Worm (Caenorhabditis elegans) whole organism, late embryonic: Measurements from ENCODE around the gene T28C6.8.

Experiments
- F13H6.1 ChIP-seq: sonication (generic microtip); optimal IDR thresholded peaks from 2 replicates; lab custom pipeline; 2016; ENCODE audit warnings: missing genetic modification characterization, missing compliant biosample characterization
- ama-1 ChIP-seq: fragments of 150-350 bp; optimal IDR thresholded peaks from 2 replicates; lab custom pipeline; 2014
- ceh-31 ChIP-seq: sonication (generic microtip); optimal IDR thresholded peaks from 2 replicates; lab custom pipeline; 2016; ENCODE audit warnings: missing genetic modification characterization, missing compliant biosample characterization
- ceh-34 ChIP-seq: sonication (generic microtip); optimal IDR thresholded peaks from 2 replicates; lab custom pipeline; 2016; ENCODE audit warnings: mild to moderate bottlenecking, missing genetic modification characterization, missing compliant biosample characterization
- elt-4 ChIP-seq: sonication (generic microtip); optimal IDR thresholded peaks from 2 replicates; lab custom pipeline; 2016; ENCODE audit warnings: missing genetic modification characterization, missing compliant biosample characterization
- fax-1 ChIP-seq: sonication (generic microtip); optimal IDR thresholded peaks from 2 replicates; lab custom pipeline; 2016; ENCODE audit warnings: missing genotype, missing genetic modification characterization, missing compliant biosample characterization
- fkh-10 ChIP-seq: fragments of 150-350 bp; optimal IDR thresholded peaks from 2 replicates; lab custom pipeline; 2014; ENCODE audit warnings: missing biosample characterization, missing genetic modification reagents, missing genetic modification characterization
- gmeb-2 ChIP-seq: sonication (generic microtip); optimal IDR thresholded peaks from 2 replicates; lab custom pipeline; 2016; ENCODE audit warnings: missing genetic modification characterization, inconsistent platforms, missing compliant biosample characterization
- hlh-30 ChIP-seq: sonication (generic microtip); optimal IDR thresholded peaks from 2 replicates; lab custom pipeline; 2017; ENCODE audit warnings: antibody characterized with exemption, missing genetic modification characterization, missing compliant biosample characterization; ENCODE audit not compliant: insufficient read depth
- hlh-8 ChIP-seq: sonication (generic microtip); optimal IDR thresholded peaks from 2 replicates; lab custom pipeline; 2016; ENCODE audit warnings: missing genotype, missing genetic modification characterization, missing compliant biosample characterization
- pha-4 ChIP-seq: fragments of 150-350 bp; optimal IDR thresholded peaks from 2 replicates; lab custom pipeline; 2018; ENCODE audit warnings: missing biosample characterization, missing genetic modification reagents, missing genetic modification characterization
- pqm-1 ChIP-seq: sonication (generic microtip); optimal IDR thresholded peaks from 2 replicates; lab custom pipeline; 2016; ENCODE audit warnings: missing genetic modification characterization, missing compliant biosample characterization
- unc-86 ChIP-seq: sonication (generic microtip); optimal IDR thresholded peaks from 2 replicates; lab custom pipeline; 2016; ENCODE audit warnings: missing genetic modification characterization, missing compliant biosample characterization

DNA sequence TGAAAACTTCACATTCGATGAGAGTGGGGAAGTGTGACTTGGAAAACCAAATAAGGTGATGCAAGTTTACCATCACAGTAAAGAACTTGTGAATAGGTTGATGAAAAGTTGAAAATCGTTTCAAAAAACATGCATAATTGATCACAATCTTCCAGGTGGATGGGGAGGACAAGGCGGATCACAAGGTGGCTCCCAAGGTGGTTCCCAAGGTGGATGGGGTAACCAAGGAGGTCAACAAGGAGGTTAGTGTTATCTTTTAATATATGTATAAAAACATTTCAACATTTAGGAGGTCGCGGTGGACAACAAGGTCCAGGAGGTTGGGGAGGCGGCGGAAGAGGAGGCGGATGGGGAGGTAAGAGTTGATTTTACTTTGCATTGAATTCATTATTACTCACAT is 12.9 kb downstream of the T28C6.8 start, which contains the start of gene T28C6.10:
- TF ChIP-seq ama-1 (no peak), fax-1 (tag; lab: Kevin White, UChicago) (no peak), F13H6.1 (no peak), pha-4 (no peak), fkh-10 (no peak), gmeb-2 (tag; lab: Kevin White, UChicago) (no peak), ceh-31 (no peak), hlh-30 (tag; lab: Kevin White, UChicago) (no peak), elt-4 (no peak), pqm-1 (tag; lab: Kevin White, UChicago) (no peak), unc-86 (tag; lab: Kevin White, UChicago) (no peak), hlh-8 (tag; lab: Kevin White, UChicago) (no peak), ceh-34 (tag; lab: Kevin White, UChicago) (no peak)
